Fruit fly (Drosophila melanogaster): ENCODE measurements around the gene Pkc98E.

Pkc98E gene

dm6 chr3R:29040526-29041195 is 1.7 kb downstream of the Pkc98E start:
- TF ChIP-seq CTCF (optimal IDR thresholded peaks at IDR 0.05): no peak
- no peak for TF ChIP-seq CG8478 (optimal IDR thresholded peaks at IDR 0.05)

- no peak for TF ChIP-seq CTCF (optimal IDR thresholded peaks at IDR 0.05)
- TF ChIP-seq CG8478 (optimal IDR thresholded peaks at IDR 0.05): no peak
Observed at dm6 chr3R:29049055-29049722, 10.2 kb downstream of the Pkc98E start, which contains the start of gene CG11837. Gene CG11837 (plus strand): TSS chr3R:29049493.

- TF ChIP-seq CG8478 (optimal IDR thresholded peaks at IDR 0.05): no peak
- TF ChIP-seq CTCF (optimal IDR thresholded peaks at IDR 0.05): no peak
Observed at dm6 chr3R:29050756-29051155, 11.8 kb downstream of the Pkc98E start, which contains the start of gene CG11841. Gene CG11841 (plus strand): TSS chr3R:29051056.

DNA sequence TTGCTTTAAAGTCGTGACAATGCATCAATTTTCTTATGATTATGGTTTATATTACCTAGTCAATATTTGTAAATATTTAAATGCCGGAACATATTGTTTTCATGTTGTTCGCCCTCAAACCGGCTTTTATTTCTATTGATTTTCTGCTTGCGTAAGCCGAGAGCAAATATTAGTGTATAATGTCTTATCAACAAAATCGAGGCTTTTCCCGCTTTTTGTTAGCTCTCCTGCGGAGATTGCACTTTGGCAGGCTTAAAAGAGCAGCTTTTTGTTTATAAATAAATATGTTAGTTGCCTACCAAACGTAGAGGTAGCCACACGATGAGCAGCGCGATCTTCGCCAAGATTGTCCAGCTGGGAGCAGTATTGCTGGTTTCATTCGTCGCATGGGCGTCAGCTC is 13.4 kb downstream of the Pkc98E start, which contains the start of gene CG11842:
Gene CG11842 (plus strand): TSS at position 301 of the 400 bp plus-strand sequence.
- TF ChIP-seq CTCF (optimal IDR thresholded peaks at IDR 0.05) (no peak), CG8478 (optimal IDR thresholded peaks at IDR 0.05) (no peak)

dm6 chr3R:29054047-29054446 is 15.1 kb downstream of the Pkc98E start, which contains the start of gene CG11843:
Gene CG11843 (plus strand): TSS chr3R:29054347.
- no peak for TF ChIP-seq CG8478 (optimal IDR thresholded peaks at IDR 0.05)
- TF ChIP-seq CTCF (optimal IDR thresholded peaks at IDR 0.05): no peak

dm6 chr3R:29055710-29056109 is 16.8 kb downstream of the Pkc98E start, which contains the start of gene Sirt7:
Gene Sirt7 (plus strand): TSS chr3R:29055927.
- TF ChIP-seq CG8478 (optimal IDR thresholded peaks at IDR 0.05) (no peak), CTCF (optimal IDR thresholded peaks at IDR 0.05) (peak in 1 of 2 experiments; percentile 27)

- TF ChIP-seq CTCF (optimal IDR thresholded peaks at IDR 0.05): no peak
- no peak for TF ChIP-seq CG8478 (optimal IDR thresholded peaks at IDR 0.05)
Observed at dm6 chr3R:29059385-29059784, 20.4 kb downstream of the Pkc98E start.

dm6 chr3R:29062717-29063206 is 23.8 kb downstream of the Pkc98E start, which contains the start of the genes Cul5 and Bicra:
Gene Cul5 (minus strand): TSS chr3R:29062975.
Gene Bicra (plus strand): TSS chr3R:29063040.
- TF ChIP-seq CTCF (optimal IDR thresholded peaks at IDR 0.05) (no peak), CG8478 (optimal IDR thresholded peaks at IDR 0.05) (no peak)

dm6 chr3R:29063207-29063920 is 24.4 kb downstream of the Pkc98E start:
- TF ChIP-seq CG8478 (optimal IDR thresholded peaks at IDR 0.05) (no peak), CTCF (optimal IDR thresholded peaks at IDR 0.05) (peak in 1 of 2 experiments; percentile 30)

- TF ChIP-seq CTCF (optimal IDR thresholded peaks at IDR 0.05): peak in 1 of 2 experiments; percentile 11
- no peak for TF ChIP-seq CG8478 (optimal IDR thresholded peaks at IDR 0.05)
Observed at dm6 chr3R:29063921-29064460, 25.0 kb downstream of the Pkc98E start.

- TF ChIP-seq CG8478 (optimal IDR thresholded peaks at IDR 0.05) (no peak), CTCF (optimal IDR thresholded peaks at IDR 0.05) (no peak)
Observed at dm6 chr3R:29064682-29065100, 25.7 kb downstream of the Pkc98E start.

dm6 chr3R:29066285-29066684 is 27.3 kb downstream of the Pkc98E start:
- no peak for TF ChIP-seq CTCF (optimal IDR thresholded peaks at IDR 0.05)
- TF ChIP-seq CG8478 (optimal IDR thresholded peaks at IDR 0.05): no peak

DNA sequence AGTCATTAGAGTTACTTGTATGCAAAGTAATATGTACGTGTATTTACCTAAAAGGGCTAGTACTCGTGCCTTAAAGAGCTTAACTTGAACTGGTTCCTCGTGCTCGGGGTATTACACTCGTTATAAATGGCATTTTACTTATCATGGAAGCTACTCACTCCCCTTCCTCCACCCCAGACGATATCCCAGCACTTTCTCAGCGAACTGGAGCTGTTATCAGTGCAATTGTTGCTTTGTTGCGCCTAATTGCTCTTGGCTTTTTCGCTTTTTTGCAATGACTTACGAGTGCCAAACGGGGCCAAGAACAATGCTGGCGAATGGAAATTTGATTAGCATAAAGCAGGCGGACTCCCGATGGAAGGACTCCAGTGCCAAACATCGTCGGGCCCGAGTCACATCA is 28.1 kb downstream of the Pkc98E start:
- TF ChIP-seq CTCF (optimal IDR thresholded peaks at IDR 0.05) (no peak), CG8478 (optimal IDR thresholded peaks at IDR 0.05) (no peak)

DNA sequence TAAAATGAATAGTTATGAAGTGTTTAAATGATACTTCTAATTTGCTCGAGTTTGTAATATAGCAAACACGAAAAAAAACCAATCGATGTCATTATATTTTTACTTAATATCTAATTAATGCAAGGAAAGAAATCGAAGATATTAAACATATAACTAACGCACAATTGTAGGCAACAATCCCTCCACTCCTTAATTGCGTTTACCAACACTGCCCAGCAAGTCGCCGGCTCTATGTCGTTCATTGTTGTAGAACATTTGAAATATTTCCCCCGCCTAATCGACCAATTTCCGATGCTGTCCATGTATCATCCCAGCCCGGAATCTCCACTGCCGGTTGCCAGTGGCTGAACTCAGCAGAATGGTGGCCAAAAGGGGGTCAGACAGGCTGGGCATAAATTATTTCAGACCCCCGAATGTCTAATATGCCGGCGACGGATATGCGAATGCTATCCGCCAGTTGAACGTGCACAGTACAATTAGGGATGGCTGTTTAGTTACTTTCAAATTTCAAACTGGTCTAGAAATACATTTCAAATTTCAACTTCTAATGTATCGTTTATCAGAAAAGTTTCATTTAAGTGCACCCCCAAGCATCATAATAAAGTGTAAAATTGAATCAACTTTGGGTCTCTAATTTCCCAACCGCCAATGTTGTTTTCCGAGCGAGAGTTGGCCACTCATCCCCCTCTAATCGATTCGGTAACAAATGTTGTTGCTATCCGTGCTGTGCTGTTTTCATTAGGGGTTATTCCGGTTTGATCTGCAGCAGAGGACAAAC is 29.7 kb downstream of the Pkc98E start:
- no peak for TF ChIP-seq CG8478 (optimal IDR thresholded peaks at IDR 0.05)
- TF ChIP-seq CTCF (optimal IDR thresholded peaks at IDR 0.05): no peak
